Worm (Caenorhabditis elegans): Measurements from ENCODE around the gene K11D12.12.

Gene K11D12.12

ce11 chrV:5026438-5026837, 25.6 kb upstream of the K11D12.12 start (continued):
- no peak for TF ChIP-seq gei-8 (GFP tag; optimal IDR thresholded peaks at IDR 0.05)
- no peak for TF ChIP-seq daf-19 (GFP tag; conservative IDR thresholded peaks at IDR 0.05)

ce11 chrV:5027640-5028039, 24.4 kb upstream of the K11D12.12 start, which contains the start of gene cpt-4:
TSS of gene cpt-4 (minus strand) at chrV:5027723.
- TF ChIP-seq arid-1 (GFP tag; conservative IDR thresholded peaks at IDR 0.05) (no peak), duxl-1 (tag; optimal IDR thresholded peaks at IDR 0.05; ENCODE audit: poor library complexity) (no peak), zfp-2 (tag; optimal IDR thresholded peaks at IDR 0.05) (no peak), mdt-29 (GFP tag; IDR thresholded peaks at IDR 0.05) (no peak), Y75B8A.6 (GFP tag; IDR thresholded peaks at IDR 0.05) (no peak), tra-1 (GFP tag; IDR thresholded peaks at IDR 0.05) (no peak), fkh-10 (GFP tag; optimal IDR thresholded peaks at IDR 0.05) (no peak), lin-39 (tag; optimal IDR thresholded peaks at IDR 0.05) (no peak), cey-2 (tag; optimal IDR thresholded peaks at IDR 0.05; ENCODE audit: borderline replicate concordance, insufficient read depth) (no peak), ztf-7 (tag; optimal IDR thresholded peaks at IDR 0.05) (no peak), dve-1 (tag; optimal IDR thresholded peaks at IDR 0.05; ENCODE audit: insufficient read depth) (peak; percentile 48), pha-4 (GFP tag; IDR thresholded peaks at IDR 0.05) (no peak), pha-4 (tag; optimal IDR thresholded peaks at IDR 0.05) (no peak), nhr-76 (tag; optimal IDR thresholded peaks at IDR 0.05) (no peak), set-16 (GFP tag; IDR thresholded peaks at IDR 0.05) (no peak), aha-1 (tag) (no peak), aly-2 (tag; optimal IDR thresholded peaks at IDR 0.05) (no peak), mxl-2 (GFP tag; conservative IDR thresholded peaks at IDR 0.05) (no peak), lsy-2 (tag; optimal IDR thresholded peaks at IDR 0.05) (no peak), nhr-111 (GFP tag; optimal IDR thresholded peaks at IDR 0.05) (no peak), unc-62 (GFP tag; optimal IDR thresholded peaks at IDR 0.05 in 1 of 2) (no peak), unc-62 (tag; optimal IDR thresholded peaks at IDR 0.05) (no peak), T26A8.4 (GFP tag; IDR thresholded peaks at IDR 0.05) (no peak), nhr-6 (tag; optimal IDR thresholded peaks at IDR 0.05) (no peak), snpc-4 (tag; optimal IDR thresholded peaks at IDR 0.05) (no peak), zip-2 (tag; optimal IDR thresholded peaks at IDR 0.05) (no peak), spr-3 (GFP tag; optimal IDR thresholded peaks at IDR 0.05) (no peak), dmd-8 (GFP tag; IDR thresholded peaks at IDR 0.05) (no peak), D1046.2 (GFP tag; IDR thresholded peaks at IDR 0.05) (no peak), fos-1 (tag; optimal IDR thresholded peaks at IDR 0.05) (no peak), nhr-237 (tag; optimal IDR thresholded peaks at IDR 0.05) (no peak), mep-1 (tag; optimal IDR thresholded peaks at IDR 0.05) (no peak), R02D3.7 (tag; optimal IDR thresholded peaks at IDR 0.05) (no peak), hmg-1.1 (GFP tag; IDR thresholded peaks at IDR 0.05) (no peak), ceh-82 (tag; optimal IDR thresholded peaks at IDR 0.05) (no peak), mes-2 (tag; optimal IDR thresholded peaks at IDR 0.05; ENCODE audit: poor library complexity, severe bottlenecking) (peak; percentile 22), skn-1 (tag; optimal IDR thresholded peaks at IDR 0.05) (no peak), madf-5 (GFP tag; IDR thresholded peaks at IDR 0.05) (no peak), attf-4 (tag; optimal IDR thresholded peaks at IDR 0.05) (no peak), lin-13 (GFP tag; optimal IDR thresholded peaks at IDR 0.05) (no peak), nhr-28 (tag; optimal IDR thresholded peaks at IDR 0.05) (peak; percentile 85), daf-8 (GFP tag; IDR thresholded peaks at IDR 0.05) (no peak), daf-12 (tag; optimal IDR thresholded peaks at IDR 0.05) (no peak), dmd-6 (GFP tag; IDR thresholded peaks at IDR 0.05) (peak; percentile 81), nhr-41 (GFP tag; IDR thresholded peaks at IDR 0.05) (no peak), ZK546.5 (tag; optimal IDR thresholded peaks at IDR 0.05) (no peak), lir-3 (tag; optimal IDR thresholded peaks at IDR 0.05) (no peak), daf-16 (GFP tag; optimal IDR thresholded peaks at IDR 0.05) (no peak), daf-16 (tag; optimal IDR thresholded peaks at IDR 0.05) (peak; percentile 29), egl-43 (GFP tag; IDR thresholded peaks at IDR 0.05) (no peak)
